Worm (Caenorhabditis elegans) whole organism, mixed stage, embryonic: ENCODE data around the gene ugt-30.
"Not testable (repeated sequence)": the region's sequence is repeated elsewhere in the genome, so short reads cannot be mapped to it uniquely, and the experiment has no call there.

Experiments
- M03D4.4 ChIP-seq: sonication (generic microtip); optimal IDR thresholded peaks from 2 replicates; lab custom pipeline; 2017; ENCODE audit warnings: mild to moderate bottlenecking, missing genetic modification characterization, missing compliant biosample characterization
- bed-3 ChIP-seq: fragments of 200-800 bp; sonication (Bioruptor generic); optimal IDR thresholded peaks from 3 replicates; lab custom pipeline; 2018; ENCODE audit warnings: mild to moderate bottlenecking, missing genetic modification characterization, moderate library complexity, missing compliant biosample characterization
- blmp-1 ChIP-seq: fragments of 150-350 bp; optimal IDR thresholded peaks from 2 replicates; lab custom pipeline; 2014; ENCODE audit warnings: missing biosample characterization, missing genetic modification characterization
- ceh-39 ChIP-seq: fragments of 150-350 bp; optimal IDR thresholded peaks from 2 replicates; lab custom pipeline; 2014; ENCODE audit warnings: missing biosample characterization, missing genetic modification characterization
- ceh-43 ChIP-seq: fragments of 200-800 bp; sonication (Bioruptor generic); optimal IDR thresholded peaks from 2 replicates; lab custom pipeline; 2018; ENCODE audit warnings: mild to moderate bottlenecking, missing genetic modification characterization, moderate library complexity, missing compliant biosample characterization
- ceh-83 ChIP-seq: fragments of 200-800 bp; sonication (Bioruptor generic); optimal IDR thresholded peaks from 2 replicates; lab custom pipeline; 2018; ENCODE audit warnings: mild to moderate bottlenecking, missing genetic modification characterization, missing compliant biosample characterization
- ces-1 ChIP-seq: fragments of 150-350 bp; optimal IDR thresholded peaks from 2 replicates; lab custom pipeline; 2014; ENCODE audit warnings: missing biosample characterization, missing genetic modification reagents, missing genetic modification characterization
- cnd-1 ChIP-seq: fragments of 200-800 bp; sonication (Bioruptor generic); optimal IDR thresholded peaks from 2 replicates; lab custom pipeline; 2018; ENCODE audit warnings: mild to moderate bottlenecking, missing genetic modification characterization, missing compliant biosample characterization
- drap-1 ChIP-seq: fragments of 200-800 bp; sonication (Bioruptor generic); optimal IDR thresholded peaks from 3 replicates; lab custom pipeline; 2018; ENCODE audit warnings: mild to moderate bottlenecking, missing genetic modification characterization, missing compliant biosample characterization
- elt-1 ChIP-seq: sonication (generic microtip); optimal IDR thresholded peaks from 2 replicates; lab custom pipeline; 2017; ENCODE audit warnings: missing genetic modification characterization, mild to moderate bottlenecking, missing compliant biosample characterization, antibody characterized with exemption, moderate library complexity, borderline replicate concordance; ENCODE audit not compliant: insufficient read depth
- elt-3 ChIP-seq: fragments of 150-350 bp; optimal IDR thresholded peaks from 2 replicates; lab custom pipeline; 2014; ENCODE audit warnings: missing biosample characterization, missing genetic modification characterization
- flh-1 ChIP-seq: fragments of 200-800 bp; sonication (Bioruptor generic); optimal IDR thresholded peaks from 2 replicates; lab custom pipeline; 2018; ENCODE audit warnings: mild to moderate bottlenecking, missing genetic modification characterization, moderate library complexity, missing compliant biosample characterization
- ham-2 ChIP-seq: fragments of 200-800 bp; sonication (Bioruptor generic); optimal IDR thresholded peaks from 2 replicates; lab custom pipeline; 2018; ENCODE audit warnings: mild to moderate bottlenecking, missing genetic modification characterization, missing compliant biosample characterization
- hlh-1 ChIP-seq: fragments of 150-350 bp; optimal IDR thresholded peaks from 2 replicates; lab custom pipeline; 2014; ENCODE audit warnings: missing biosample characterization, missing genetic modification reagents, missing genetic modification characterization
- lin-13 ChIP-seq: fragments of 150-350 bp; optimal IDR thresholded peaks from 2 replicates; lab custom pipeline; 2014; ENCODE audit warnings: missing biosample characterization, missing genetic modification characterization
- lin-32 ChIP-seq: fragments of 200-800 bp; sonication (Bioruptor generic); optimal IDR thresholded peaks from 2 replicates; lab custom pipeline; 2018; ENCODE audit warnings: mild to moderate bottlenecking, missing genetic modification characterization, missing compliant biosample characterization
- lsy-2 ChIP-seq: fragments of 150-350 bp; optimal IDR thresholded peaks from 2 replicates; lab custom pipeline; 2014; ENCODE audit warnings: missing biosample characterization, missing genetic modification characterization
- mab-5 ChIP-seq: fragments of 150-350 bp; optimal IDR thresholded peaks from 2 replicates; lab custom pipeline; 2014; ENCODE audit warnings: missing biosample characterization, missing genetic modification characterization
- mep-1 ChIP-seq: fragments of 150-350 bp; optimal IDR thresholded peaks from 2 replicates; lab custom pipeline; 2017; ENCODE audit warnings: missing biosample characterization, missing genetic modification reagents, missing genetic modification characterization, inconsistent platforms
- mls-2 ChIP-seq: sonication (generic microtip); optimal IDR thresholded peaks from 2 replicates; lab custom pipeline; 2016; ENCODE audit warnings: mild to moderate bottlenecking, missing genetic modification characterization, moderate library complexity, missing compliant biosample characterization
- nhr-12 ChIP-seq: fragments of 150-350 bp; optimal IDR thresholded peaks from 2 replicates; lab custom pipeline; 2014; ENCODE audit warnings: missing biosample characterization, missing genetic modification characterization
- nhr-237 ChIP-seq: fragments of 150-350 bp; optimal IDR thresholded peaks from 2 replicates; lab custom pipeline; 2014; ENCODE audit warnings: missing biosample characterization, missing genetic modification characterization
- nhr-28 ChIP-seq: fragments of 150-350 bp; optimal IDR thresholded peaks from 2 replicates; lab custom pipeline; 2014; ENCODE audit warnings: missing biosample characterization, missing genetic modification characterization
- nhr-76 ChIP-seq: sonication (generic microtip); optimal IDR thresholded peaks from 2 replicates; lab custom pipeline; 2017; ENCODE audit warnings: missing biosample characterization, missing genetic modification characterization
- pha-4 ChIP-seq: fragments of 150-350 bp; optimal IDR thresholded peaks from 2 replicates; lab custom pipeline; 2018; ENCODE audit warnings: missing biosample characterization, missing genetic modification reagents, missing genetic modification characterization
- sem-2 ChIP-seq: fragments of 200-800 bp; sonication (Bioruptor generic); optimal IDR thresholded peaks from 2 replicates; lab custom pipeline; 2018; ENCODE audit warnings: mild to moderate bottlenecking, missing genetic modification characterization, missing compliant biosample characterization
- snpc-4 ChIP-seq: fragments of 150-350 bp; optimal IDR thresholded peaks from 2 replicates; lab custom pipeline; 2014; ENCODE audit warnings: missing biosample characterization, missing genetic modification characterization
- sptf-1 ChIP-seq: sonication (generic microtip); optimal IDR thresholded peaks from 2 replicates; lab custom pipeline; 2017; ENCODE audit warnings: mild to moderate bottlenecking, missing genetic modification characterization, moderate library complexity, missing compliant biosample characterization
- tbx-8 ChIP-seq: fragments of 200-800 bp; sonication (Bioruptor generic); optimal IDR thresholded peaks from 2 replicates; lab custom pipeline; 2018; ENCODE audit warnings: mild to moderate bottlenecking, missing genetic modification characterization, moderate library complexity, missing compliant biosample characterization
- unc-120 ChIP-seq: sonication (generic microtip); optimal IDR thresholded peaks from 2 replicates; lab custom pipeline; 2017; ENCODE audit warnings: missing genetic modification characterization, missing compliant biosample characterization; ENCODE audit not compliant: poor library complexity, severe bottlenecking
- unc-62 ChIP-seq: fragments of 150-350 bp; optimal IDR thresholded peaks from 2 replicates; lab custom pipeline; 2014; ENCODE audit warnings: missing biosample characterization, missing genetic modification reagents, missing genetic modification characterization
- zip-8 ChIP-seq: fragments of 150-350 bp; optimal IDR thresholded peaks from 2 replicates; lab custom pipeline; 2014; ENCODE audit warnings: missing biosample characterization, missing genetic modification characterization
- ztf-11 ChIP-seq: fragments of 150-350 bp; optimal IDR thresholded peaks from 2 replicates; lab custom pipeline; 2014; ENCODE audit warnings: missing biosample characterization, missing genetic modification characterization

ugt-30 gene

ce11 chrV:15125162-15125561 lies at the start of gene ugt-30:
TSS of gene ugt-30 (minus strand) at chrV:15125262.
- not testable (repeated sequence) for TF ChIP-seq drap-1; ces-1 (GFP tag; lab: Kevin White, UChicago); lsy-2 (tag; lab: Kevin White, UChicago)

ce11 chrV:15162697-15163096 lies 37.6 kb upstream of the ugt-30 start, which contains the start of gene srz-11:
TSS of gene srz-11 (plus strand) at chrV:15163082.
- no peak for TF ChIP-seq mls-2 (tag; lab: Kevin White, UChicago)
- no peak for TF ChIP-seq mep-1 (tag; lab: Kevin White, UChicago)
- TF ChIP-seq tbx-8 = no peak
- no peak for TF ChIP-seq zip-8 (tag; lab: Kevin White, UChicago)
- no peak for TF ChIP-seq nhr-76 (tag; lab: Kevin White, UChicago)
- TF ChIP-seq elt-3 = no peak
- no peak for TF ChIP-seq unc-120 (tag; lab: Kevin White, UChicago)
- no peak for TF ChIP-seq ces-1 (GFP tag; lab: Kevin White, UChicago)
- no peak for TF ChIP-seq flh-1 (GFP tag; lab: Kevin White, UChicago)
- no peak for TF ChIP-seq nhr-28 (tag; lab: Kevin White, UChicago)
- no peak for TF ChIP-seq snpc-4 (tag; lab: Kevin White, UChicago)
- TF ChIP-seq ceh-43 (GFP tag; lab: Kevin White, UChicago) = no peak
- no peak for TF ChIP-seq sem-2 (GFP tag; lab: Kevin White, UChicago)
- no peak for TF ChIP-seq M03D4.4
- no peak for TF ChIP-seq nhr-12
- no peak for TF ChIP-seq drap-1
- TF ChIP-seq mab-5 = no peak
- TF ChIP-seq pha-4 (tag; lab: Kevin White, UChicago) = no peak
- TF ChIP-seq nhr-237 (tag; lab: Kevin White, UChicago) = no peak
- TF ChIP-seq, all 35 proteins: peak for 0

ce11 chrV:15158691-15159090 lies 33.6 kb upstream of the ugt-30 start, which contains the start of gene str-45:
TSS of gene str-45 (plus strand) at chrV:15158991.
- TF ChIP-seq hlh-1 (tag; lab: Kevin White, UChicago) (no peak), zip-8 (tag; lab: Kevin White, UChicago) (no peak), M03D4.4 (no peak), tbx-8 (no peak), lsy-2 (tag; lab: Kevin White, UChicago) (no peak), ham-2 (GFP tag; lab: Kevin White, UChicago) (no peak), lin-13 (tag; lab: Kevin White, UChicago) (no peak), nhr-76 (tag; lab: Kevin White, UChicago) (no peak), elt-3 (no peak), ceh-83 (GFP tag; lab: Kevin White, UChicago) (no peak), blmp-1 (tag; lab: Kevin White, UChicago) (no peak), ztf-11 (tag; lab: Kevin White, UChicago) (no peak), cnd-1 (no peak), flh-1 (GFP tag; lab: Kevin White, UChicago) (no peak), lin-32 (GFP tag; lab: Kevin White, UChicago) (no peak), mls-2 (tag; lab: Kevin White, UChicago) (no peak)

ce11 chrV:15156504-15156903 lies 31.4 kb upstream of the ugt-30 start:
- no peak for TF ChIP-seq lin-13 (tag; lab: Kevin White, UChicago)
- TF ChIP-seq unc-120 (tag; lab: Kevin White, UChicago) = no peak
- TF ChIP-seq nhr-76 (tag; lab: Kevin White, UChicago) = no peak
- TF ChIP-seq nhr-28 (tag; lab: Kevin White, UChicago) = no peak
- TF ChIP-seq tbx-8 = no peak
- TF ChIP-seq flh-1 (GFP tag; lab: Kevin White, UChicago) = no peak
- TF ChIP-seq lin-32 (GFP tag; lab: Kevin White, UChicago) = no peak
- no peak for TF ChIP-seq unc-62 (GFP tag; lab: Kevin White, UChicago)
- TF ChIP-seq M03D4.4 = no peak
- no peak for TF ChIP-seq nhr-12
- TF ChIP-seq mep-1 (tag; lab: Kevin White, UChicago) = no peak
- TF ChIP-seq ces-1 (GFP tag; lab: Kevin White, UChicago) = no peak

- TF ChIP-seq M03D4.4 (no peak), snpc-4 (tag; lab: Kevin White, UChicago) (no peak)
Observed at ce11 chrV:15153277-15153676, 28.2 kb upstream of the ugt-30 start, which contains the start of gene srh-55. TSS of gene srh-55 (plus strand) at chrV:15153577.

ce11 chrV:15152010-15152409 lies 26.9 kb upstream of the ugt-30 start:
- TF ChIP-seq bed-3 (GFP tag; lab: Kevin White, UChicago) = no peak
- TF ChIP-seq blmp-1 (tag; lab: Kevin White, UChicago) = no peak
- no peak for TF ChIP-seq drap-1
- no peak for TF ChIP-seq unc-62 (GFP tag; lab: Kevin White, UChicago)
- no peak for TF ChIP-seq ceh-43 (GFP tag; lab: Kevin White, UChicago)
- no peak for TF ChIP-seq M03D4.4
- no peak for TF ChIP-seq lsy-2 (tag; lab: Kevin White, UChicago)
- no peak for TF ChIP-seq ceh-39 (tag; lab: Kevin White, UChicago)
- no peak for TF ChIP-seq ces-1 (GFP tag; lab: Kevin White, UChicago)
- no peak for TF ChIP-seq elt-1
- no peak for TF ChIP-seq mls-2 (tag; lab: Kevin White, UChicago)
- TF ChIP-seq nhr-237 (tag; lab: Kevin White, UChicago) = no peak
- TF ChIP-seq nhr-28 (tag; lab: Kevin White, UChicago) = no peak
- no peak for TF ChIP-seq lin-32 (GFP tag; lab: Kevin White, UChicago)
- no peak for TF ChIP-seq ceh-83 (GFP tag; lab: Kevin White, UChicago)
- no peak for TF ChIP-seq sptf-1 (tag; lab: Kevin White, UChicago)
- TF ChIP-seq elt-3 = no peak
- no peak for TF ChIP-seq lin-13 (tag; lab: Kevin White, UChicago)
- no peak for TF ChIP-seq mep-1 (tag; lab: Kevin White, UChicago)
- TF ChIP-seq sem-2 (GFP tag; lab: Kevin White, UChicago) = no peak
- TF ChIP-seq, all 35 proteins: peak for 0
